Comparison of ENCODE assay signal across 5 worm cellular contexts in the genomic region with DNA sequence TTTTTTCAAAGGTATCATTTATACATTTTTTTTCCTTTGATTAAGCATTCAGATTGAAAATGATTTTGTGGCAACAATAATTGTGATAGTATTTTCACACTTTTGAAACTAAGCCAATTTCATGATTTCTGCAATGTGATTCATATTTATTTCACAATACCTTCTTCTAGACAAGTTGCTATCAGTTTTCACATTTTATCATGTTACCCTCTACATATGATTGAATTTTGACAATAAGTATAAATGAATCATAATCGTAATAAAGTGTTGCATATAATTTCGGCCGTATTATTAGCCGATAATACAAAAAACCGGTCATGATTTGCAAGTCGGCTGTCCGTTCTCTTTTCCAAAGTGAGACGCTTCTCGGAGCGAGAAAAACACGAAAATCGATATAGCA.
TF ChIP-seq lines count a peak whose summit lies in the region.

No protein-coding gene starts in this region.

TF ChIP-seq in whole organism, L1 larva, 84 proteins besides CTCF, POLR2A, EP300 and RAD21:
- TF ChIP-seq lin-35 (GFP tag; optimal IDR thresholded peaks at IDR 0.05; lab: Kevin White, UChicago): peak in 1 of 2 experiments; percentile 5
- no peak for TF ChIP-seq lin-15B (tag; optimal IDR thresholded peaks at IDR 0.05; lab: Kevin White, UChicago)
- peak; percentile 31 for TF ChIP-seq elt-2 (tag; optimal IDR thresholded peaks at IDR 0.05; lab: Kevin White, UChicago)
- no peak for TF ChIP-seq ces-1 (GFP tag; optimal IDR thresholded peaks at IDR 0.05; lab: Kevin White, UChicago)
- no peak for TF ChIP-seq pax-3 (tag; optimal IDR thresholded peaks at IDR 0.05; lab: Kevin White, UChicago)

TF ChIP-seq in whole organism, L2 larva, 48 proteins besides CTCF, POLR2A, EP300 and RAD21:
- no peak for TF ChIP-seq nhr-23 (tag; optimal IDR thresholded peaks at IDR 0.05; lab: Kevin White, UChicago)
- TF ChIP-seq fos-1 (tag; optimal IDR thresholded peaks at IDR 0.05; lab: Kevin White, UChicago): peak; percentile 70
- TF ChIP-seq mdl-1 (tag; optimal IDR thresholded peaks at IDR 0.05; lab: Kevin White, UChicago): no peak
- TF ChIP-seq egl-27 (tag; optimal IDR thresholded peaks at IDR 0.05; lab: Kevin White, UChicago): no peak

TF ChIP-seq in whole organism, L3 larva, 47 proteins besides CTCF, POLR2A, EP300 and RAD21:
- TF ChIP-seq elt-2 (tag; optimal IDR thresholded peaks at IDR 0.05; lab: Kevin White, UChicago) (peak; percentile 44), pqm-1 (tag; optimal IDR thresholded peaks at IDR 0.05; lab: Kevin White, UChicago) (peak; percentile 54), mdl-1 (tag; optimal IDR thresholded peaks at IDR 0.05; lab: Kevin White, UChicago) (no peak)

TF ChIP-seq in whole organism, L4 larva, 104 proteins besides CTCF, POLR2A, EP300 and RAD21:
- TF ChIP-seq php-3 (GFP tag; IDR thresholded peaks at IDR 0.05; lab: Robert Waterston, UW) (0 out of 2 replicates have a peak, but pooled peaks have one; percentile 29), nhr-28 (tag; optimal IDR thresholded peaks at IDR 0.05; lab: Kevin White, UChicago) (peak; percentile 12), daf-16 (GFP tag; optimal IDR thresholded peaks at IDR 0.05; lab: Kevin White, UChicago) (no peak), daf-16 (tag; optimal IDR thresholded peaks at IDR 0.05; lab: Kevin White, UChicago) (peak; percentile 29), pqm-1 (tag; optimal IDR thresholded peaks at IDR 0.05; lab: Kevin White, UChicago) (peak; percentile 55), mep-1 (tag; optimal IDR thresholded peaks at IDR 0.05; lab: Kevin White, UChicago) (peak; percentile 17), snpc-4 (tag; optimal IDR thresholded peaks at IDR 0.05; lab: Kevin White, UChicago) (no peak), dve-1 (tag; optimal IDR thresholded peaks at IDR 0.05; lab: Kevin White, UChicago; ENCODE audit: insufficient read depth) (peak; percentile 17), snpc-1.2 (GFP tag; IDR thresholded peaks at IDR 0.05; lab: Robert Waterston, UW) (no peak), hlh-30 (tag; optimal IDR thresholded peaks at IDR 0.05; lab: Kevin White, UChicago; ENCODE audit: insufficient read depth) (peak; percentile 22)

TF ChIP-seq in whole organism, young adult, 124 proteins besides CTCF, POLR2A, EP300 and RAD21:
- peak; percentile 45; the same call in 1 of the 2 replicates for TF ChIP-seq cebp-1 (GFP tag; IDR thresholded peaks at IDR 0.05; lab: Robert Waterston, UW)
- peak; percentile 71 for TF ChIP-seq cebp-1 (tag; optimal IDR thresholded peaks at IDR 0.05; lab: Kevin White, UChicago)
- TF ChIP-seq rec-8 (tag; optimal IDR thresholded peaks at IDR 0.05; lab: Kevin White, UChicago): no peak
- TF ChIP-seq nhr-27 (tag; optimal IDR thresholded peaks at IDR 0.05; lab: Kevin White, UChicago): no peak
- peak; percentile 25 for TF ChIP-seq nhr-80 (tag; optimal IDR thresholded peaks at IDR 0.05; lab: Kevin White, UChicago)
